Fruit fly (Drosophila melanogaster) whole organism, pupa: ENCODE data around the gene CG45544.

Experiments used
- CG10348 ChIP-seq: fragments of 200-800 bp; sonication (Bioruptor generic); IDR thresholded peaks from 2 replicates; pipeline ENCODE4 v1.3.6; 2022; ENCODE audit warnings: missing biosample characterization, missing genetic modification characterization
- CG12605 ChIP-seq: fragments of 200-800 bp; sonication (Bioruptor generic); IDR thresholded peaks from 2 replicates; pipeline ENCODE4 v1.3.6; 2022; ENCODE audit warnings: missing biosample characterization, missing genetic modification characterization
- CG13204 ChIP-seq: fragments of 200-800 bp; sonication (Bioruptor generic); optimal IDR thresholded peaks from 2 replicates; lab custom pipeline; 2018; ENCODE audit warnings: missing biosample characterization, mild to moderate bottlenecking, missing genetic modification characterization, moderate library complexity
- CG14655 ChIP-seq: fragments of 200-800 bp; sonication (Bioruptor generic); optimal IDR thresholded peaks from 3 replicates; lab custom pipeline; 2017; ENCODE audit warnings: mild to moderate bottlenecking, missing biosample characterization, missing genetic modification reagents, missing genetic modification characterization
- CG15710 ChIP-seq: fragments of 200-800 bp; sonication (Bioruptor generic); optimal IDR thresholded peaks from 2 replicates; lab custom pipeline; 2018; ENCODE audit warnings: missing biosample characterization, mild to moderate bottlenecking, missing genetic modification characterization, moderate library complexity
- CG17806 ChIP-seq: fragments of 200-800 bp; sonication (Bioruptor generic); optimal IDR thresholded peaks from 2 replicates; lab custom pipeline; 2018; ENCODE audit warnings: missing biosample characterization, mild to moderate bottlenecking, missing genetic modification characterization, moderate library complexity
- CG32121 ChIP-seq: fragments of 200-800 bp; sonication (Bioruptor generic); IDR thresholded peaks from 2 replicates; pipeline ENCODE4 v1.3.6; 2022; ENCODE audit warnings: missing biosample characterization, missing genetic modification characterization
- CG34367 ChIP-seq: fragments of 200-800 bp; sonication (Bioruptor generic); optimal IDR thresholded peaks from 2 replicates; lab custom pipeline; 2018; ENCODE audit warnings: missing biosample characterization, mild to moderate bottlenecking, missing genetic modification characterization
- CG4496 ChIP-seq: fragments of 200-800 bp; sonication (Bioruptor generic); IDR thresholded peaks from 3 replicates; pipeline ENCODE4 v1.3.6; 2022; ENCODE audit warnings: missing biosample characterization, missing genetic modification characterization
- CG8159 ChIP-seq: fragments of 200-800 bp; sonication (Bioruptor generic); optimal IDR thresholded peaks from 3 replicates; lab custom pipeline; 2018; ENCODE audit warnings: missing biosample characterization, mild to moderate bottlenecking, missing genetic modification characterization, moderate library complexity
- CG8301 ChIP-seq: fragments of 200-800 bp; sonication (Bioruptor generic); optimal IDR thresholded peaks from 2 replicates; lab custom pipeline; 2018; ENCODE audit warnings: missing biosample characterization, mild to moderate bottlenecking, missing genetic modification characterization
- CG9948 ChIP-seq: fragments of 200-800 bp; sonication (Bioruptor generic); optimal IDR thresholded peaks from 2 replicates; lab custom pipeline; 2018; ENCODE audit warnings: missing biosample characterization, mild to moderate bottlenecking, missing genetic modification characterization, moderate library complexity
- D1 ChIP-seq: fragments of 200-800 bp; sonication (Bioruptor generic); optimal IDR thresholded peaks from 2 replicates; lab custom pipeline; 2018; ENCODE audit warnings: missing biosample characterization, mild to moderate bottlenecking, missing genetic modification characterization, moderate library complexity
- EcR ChIP-seq: fragments of 200-800 bp; sonication (Bioruptor generic); optimal IDR thresholded peaks from 3 replicates; lab custom pipeline; 2019; ENCODE audit warnings: missing biosample characterization, missing genetic modification characterization, mild to moderate bottlenecking, moderate library complexity, missing genetic modification reagents
- Ets98B ChIP-seq: fragments of 200-800 bp; sonication (Bioruptor generic); IDR thresholded peaks from 2 replicates; pipeline ENCODE4 v1.3.6; 2022; ENCODE audit warnings: missing biosample characterization, missing genetic modification characterization
- Pif1A ChIP-seq: fragments of 200-800 bp; sonication (Bioruptor generic); optimal IDR thresholded peaks from 3 replicates; lab custom pipeline; 2016; ENCODE audit warnings: missing biosample characterization, missing genetic modification characterization
- Pif1B ChIP-seq: fragments of 200-800 bp; sonication (Bioruptor generic); optimal IDR thresholded peaks from 3 replicates; lab custom pipeline; 2016; ENCODE audit warnings: missing biosample characterization, missing genetic modification characterization
- Snoo ChIP-seq: fragments of 200-800 bp; sonication (Bioruptor generic); optimal IDR thresholded peaks from 3 replicates; lab custom pipeline; 2017; ENCODE audit warnings: missing biosample characterization, mild to moderate bottlenecking, missing genetic modification characterization, inconsistent platforms
- fd96Ca ChIP-seq: fragments of 200-800 bp; sonication (Bioruptor generic); IDR thresholded peaks from 3 replicates; pipeline ENCODE4 v1.3.6; 2022; ENCODE audit warnings: missing biosample characterization, missing genetic modification characterization
- gl ChIP-seq: fragments of 200-800 bp; sonication (Bioruptor generic); optimal IDR thresholded peaks from 2 replicates; lab custom pipeline; 2018; ENCODE audit warnings: missing biosample characterization, mild to moderate bottlenecking, missing genetic modification characterization
- rn ChIP-seq: fragments of 200-800 bp; sonication (Bioruptor generic); IDR thresholded peaks from 2 replicates; pipeline ENCODE4 v1.3.6; 2022; ENCODE audit warnings: missing biosample characterization, missing genetic modification characterization

CG45544 gene

dm6 chr3R:29280633-29281572 lies 24.6 kb downstream of the CG45544 start:
- TF ChIP-seq CG13204 (GFP tag; lab: Kevin White, UChicago) (peak; percentile 13), Ets98B (GFP tag; lab: Robert Waterston, UW) (peak; percentile 39; the same call in 1 of the 2 replicates), CG9948 (tag; lab: Kevin White, UChicago) (peak; percentile 79), EcR (GFP tag; lab: Kevin White, UChicago) (peak; percentile 98), Pif1A (GFP tag; lab: Kevin White, UChicago) (peak; percentile 69), Pif1B (peak; percentile 67), Snoo (tag; lab: Kevin White, UChicago) (no peak), CG32121 (GFP tag; lab: Robert Waterston, UW) (no peak), CG14655 (GFP tag; lab: Kevin White, UChicago) (peak; percentile 85), CG17806 (tag; lab: Kevin White, UChicago) (peak; percentile 65), CG34367 (tag; lab: Kevin White, UChicago) (peak; percentile 69), D1 (tag; lab: Kevin White, UChicago) (peak; percentile 37), fd96Ca (GFP tag; lab: Robert Waterston, UW) (peak; percentile 28; the same call in 1 of the 3 replicates), rn (GFP tag; lab: Robert Waterston, UW) (0 out of 2 replicates have a peak, but pooled peaks have one; percentile 10), CG10348 (no peak), CG12605 (peak; percentile 35; the same call in 1 of the 2 replicates), CG15710 (tag; lab: Kevin White, UChicago) (peak; percentile 62), gl (no peak), CG4496 (GFP tag; lab: Robert Waterston, UW) (peak; percentile 71; the same call in 2 of the 3 replicates), CG8301 (tag; lab: Kevin White, UChicago) (peak; percentile 75), CG8159 (tag; lab: Kevin White, UChicago) (peak; percentile 97)

dm6 chr3R:29282939-29283616 lies 26.8 kb downstream of the CG45544 start:
- TF ChIP-seq CG4496 (GFP tag; lab: Robert Waterston, UW) (peak; percentile 76; the same call in 2 of the 3 replicates), D1 (tag; lab: Kevin White, UChicago) (no peak), CG15710 (tag; lab: Kevin White, UChicago) (no peak), rn (GFP tag; lab: Robert Waterston, UW) (no peak), CG12605 (no peak), CG32121 (GFP tag; lab: Robert Waterston, UW) (no peak), CG34367 (tag; lab: Kevin White, UChicago) (peak; percentile 25), CG9948 (tag; lab: Kevin White, UChicago) (peak; percentile 44), CG10348 (no peak), EcR (GFP tag; lab: Kevin White, UChicago) (peak; percentile 73), CG14655 (GFP tag; lab: Kevin White, UChicago) (peak; percentile 62), Snoo (tag; lab: Kevin White, UChicago) (no peak), CG13204 (GFP tag; lab: Kevin White, UChicago) (peak; percentile 0), CG8159 (tag; lab: Kevin White, UChicago) (peak; percentile 32), gl (peak; percentile 38), Pif1B (no peak), Pif1A (GFP tag; lab: Kevin White, UChicago) (no peak), CG17806 (tag; lab: Kevin White, UChicago) (peak; percentile 29), fd96Ca (GFP tag; lab: Robert Waterston, UW) (no peak), Ets98B (GFP tag; lab: Robert Waterston, UW) (no peak), CG8301 (tag; lab: Kevin White, UChicago) (no peak)
- TF ChIP-seq, all 21 proteins: peak for 9

dm6 chr3R:29284315-29284714 lies 28.0 kb downstream of the CG45544 start:
- TF ChIP-seq EcR (GFP tag; lab: Kevin White, UChicago), result no peak
- no peak for TF ChIP-seq CG4496 (GFP tag; lab: Robert Waterston, UW)
- TF ChIP-seq CG32121 (GFP tag; lab: Robert Waterston, UW), result no peak
- no peak for TF ChIP-seq CG15710 (tag; lab: Kevin White, UChicago)
- TF ChIP-seq CG8301 (tag; lab: Kevin White, UChicago), result no peak
- no peak for TF ChIP-seq CG34367 (tag; lab: Kevin White, UChicago)
- no peak for TF ChIP-seq Snoo (tag; lab: Kevin White, UChicago)
- TF ChIP-seq CG14655 (GFP tag; lab: Kevin White, UChicago), result no peak
- TF ChIP-seq Pif1A (GFP tag; lab: Kevin White, UChicago), result no peak
- TF ChIP-seq gl, result no peak
- TF ChIP-seq fd96Ca (GFP tag; lab: Robert Waterston, UW), result no peak
- TF ChIP-seq, all 21 proteins: peak for 0

dm6 chr3R:29287320-29287957 lies 31.2 kb downstream of the CG45544 start:
- TF ChIP-seq Ets98B (GFP tag; lab: Robert Waterston, UW) (no peak), CG13204 (GFP tag; lab: Kevin White, UChicago) (peak; percentile 54), CG8301 (tag; lab: Kevin White, UChicago) (no peak), CG8159 (tag; lab: Kevin White, UChicago) (no peak), EcR (GFP tag; lab: Kevin White, UChicago) (peak; percentile 30), CG14655 (GFP tag; lab: Kevin White, UChicago) (peak; percentile 28), CG4496 (GFP tag; lab: Robert Waterston, UW) (peak; percentile 57; the same call in 1 of the 3 replicates), fd96Ca (GFP tag; lab: Robert Waterston, UW) (0 out of 3 replicates have a peak, but pooled peaks have one; percentile 31), CG9948 (tag; lab: Kevin White, UChicago) (no peak)
